Worm (Caenorhabditis elegans): ENCODE results near the gene T01H10.11.

The T01H10.11 gene

DNA sequence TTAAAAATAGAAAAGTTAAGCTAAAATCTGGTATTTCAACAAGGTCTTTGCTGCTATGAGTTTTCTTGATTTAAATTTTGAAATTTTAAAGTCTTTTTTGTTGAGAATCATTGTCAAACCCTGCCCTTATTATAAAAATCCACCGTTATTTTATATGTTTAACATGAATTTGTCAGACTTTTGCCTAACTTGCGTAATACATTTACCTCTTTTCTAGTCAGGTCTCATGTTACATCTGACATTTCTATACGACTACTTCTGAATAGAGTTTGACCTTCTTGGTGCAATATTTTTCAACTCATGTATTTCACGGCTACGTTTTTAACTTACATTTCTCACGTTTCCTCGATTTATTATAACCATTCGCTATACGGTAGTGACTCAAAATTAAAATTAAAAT is 9.2 kb upstream of the T01H10.11 start, which contains the start of gene lgc-15:
TSS of gene lgc-15 (plus strand) at position 301 of the 400 bp plus-strand sequence.
- TF ChIP-seq unc-62 (GFP tag; optimal IDR thresholded peaks at IDR 0.05) = no peak

DNA sequence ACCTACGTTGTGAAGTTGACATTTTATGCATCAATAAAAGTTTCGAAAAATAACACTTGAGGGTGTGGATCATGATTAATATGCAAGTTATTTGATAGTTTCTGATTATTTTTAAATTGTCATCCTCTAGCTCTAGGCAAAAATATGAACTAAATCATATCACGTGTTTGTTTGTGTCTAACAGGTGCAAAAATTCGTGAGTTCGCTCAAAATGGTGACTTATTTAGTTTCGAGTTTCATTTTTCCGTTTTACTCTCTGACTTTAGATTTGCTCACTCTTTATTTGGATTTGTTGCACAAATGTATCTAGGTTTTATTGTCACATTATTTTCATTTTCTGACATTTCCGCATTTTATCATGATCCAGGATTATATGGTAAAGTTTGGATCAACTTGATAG is 4.9 kb upstream of the T01H10.11 start, which contains the start of gene lgc-16:
TSS of gene lgc-16 (plus strand) at position 301 of the 400 bp plus-strand sequence.
- no peak for TF ChIP-seq unc-62 (GFP tag; optimal IDR thresholded peaks at IDR 0.05)

DNA sequence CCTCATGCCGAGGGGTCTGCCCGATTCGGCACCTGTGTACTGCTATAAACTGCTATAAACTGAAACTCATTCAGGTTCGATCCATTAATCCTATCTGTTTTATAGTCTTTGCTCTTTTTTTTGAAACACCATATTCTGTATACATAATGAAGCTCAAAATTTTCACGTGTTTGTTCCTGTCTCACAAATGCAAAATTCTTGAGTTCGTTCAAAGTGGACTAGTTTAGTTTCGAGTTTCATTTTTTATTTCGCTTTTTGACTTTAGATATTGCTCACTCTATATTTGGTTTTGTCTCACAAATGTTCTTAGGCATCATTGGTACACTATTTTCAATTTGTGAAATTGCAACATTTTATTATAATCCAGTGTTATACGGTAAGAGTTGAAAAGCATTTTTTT is 2.0 kb upstream of the T01H10.11 start, which contains the start of gene lgc-17:
TSS of gene lgc-17 (plus strand) at position 301 of the 400 bp plus-strand sequence.
- TF ChIP-seq unc-62 (GFP tag; optimal IDR thresholded peaks at IDR 0.05) = no peak

DNA sequence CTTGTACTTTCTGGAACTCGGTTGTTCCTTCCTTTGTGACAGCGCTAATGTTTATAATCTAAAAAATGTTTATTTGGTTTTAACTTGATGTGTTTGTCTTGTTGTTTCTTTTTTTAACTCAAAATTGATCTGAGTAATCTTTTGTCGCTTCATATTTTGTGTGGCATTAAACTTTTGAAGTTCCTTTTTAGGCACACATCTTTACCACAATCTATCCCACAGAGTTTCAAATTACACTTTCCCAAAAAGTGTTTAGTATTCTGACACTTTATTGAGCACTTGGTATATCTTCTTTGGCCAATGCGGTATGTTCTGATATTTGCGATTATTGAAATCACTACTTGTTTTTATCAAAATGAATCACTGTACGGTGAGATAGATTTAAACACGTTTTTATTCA is 2.1 kb downstream of the T01H10.11 start, which contains the start of gene lgc-18:
TSS of gene lgc-18 (plus strand) at position 301 of the 400 bp plus-strand sequence.
- no peak for TF ChIP-seq unc-62 (GFP tag; optimal IDR thresholded peaks at IDR 0.05)

DNA sequence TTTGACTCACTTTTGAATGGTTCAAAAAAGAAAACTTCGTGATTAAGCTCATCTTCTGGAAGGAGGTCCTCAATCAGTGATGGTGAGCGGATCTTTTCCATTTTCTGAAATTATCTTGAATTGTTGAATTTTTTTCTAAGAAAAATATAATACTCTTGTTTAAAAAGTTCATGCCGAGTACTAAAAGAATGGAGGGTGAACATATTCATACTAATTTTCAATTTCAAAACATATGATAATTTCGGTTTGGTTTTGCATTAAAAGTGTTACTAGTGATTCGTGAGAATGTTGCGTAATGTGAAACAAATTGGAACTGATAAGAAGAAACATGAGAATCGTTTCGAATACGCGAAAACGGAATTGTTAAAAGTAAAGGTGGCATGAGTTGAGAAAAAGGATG is 17.8 kb downstream of the T01H10.11 start, which contains the start of gene lyst-1:
TSS of gene lyst-1 (minus strand) at position 101 of the 400 bp plus-strand sequence.
- TF ChIP-seq unc-62 (GFP tag; optimal IDR thresholded peaks at IDR 0.05) = no peak

DNA sequence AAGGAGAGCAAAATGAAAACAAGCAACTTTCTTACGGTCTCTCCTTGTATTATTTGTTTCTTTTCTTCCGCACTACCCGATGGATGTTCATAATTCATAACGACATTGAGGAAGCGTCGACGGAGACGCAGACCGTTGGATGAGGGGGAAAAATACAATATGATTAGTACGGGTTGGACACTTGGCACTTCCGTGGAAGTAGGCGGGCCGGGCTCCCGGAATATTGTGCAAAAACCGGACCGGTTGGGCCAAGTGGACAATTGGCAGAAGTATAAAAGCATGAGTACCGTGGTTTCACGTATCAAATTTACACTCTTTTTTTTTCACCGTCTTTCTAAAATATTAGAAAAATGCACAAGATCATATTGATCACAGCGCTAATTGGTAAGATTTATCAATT is 19.3 kb downstream of the T01H10.11 start, which contains the start of gene M153.3:
TSS of gene M153.3 (plus strand) at position 301 of the 400 bp plus-strand sequence.
- TF ChIP-seq unc-62 (GFP tag; optimal IDR thresholded peaks at IDR 0.05) = no peak

DNA sequence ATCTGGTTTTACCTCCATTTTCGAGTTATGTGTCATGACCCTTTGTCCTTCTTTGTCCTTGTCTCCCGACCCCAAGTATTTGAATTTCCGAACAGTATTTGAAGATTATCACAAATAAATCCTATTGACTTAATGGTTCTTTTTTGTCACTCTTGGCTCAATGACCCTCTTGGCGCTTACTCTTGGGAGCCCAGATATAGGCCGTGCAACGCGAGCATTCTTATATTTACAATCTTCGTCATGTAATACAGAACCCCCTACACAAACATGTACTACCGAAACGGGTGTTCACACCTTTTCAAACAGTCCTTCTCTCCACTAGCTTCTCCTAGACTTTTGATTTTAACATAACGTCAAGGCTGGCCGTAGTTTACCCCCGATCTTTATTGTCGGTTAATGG is 20.4 kb downstream of the T01H10.11 start, which contains the start of gene M153.5:
TSS of gene M153.5 (plus strand) at position 301 of the 400 bp plus-strand sequence.
- TF ChIP-seq unc-62 (GFP tag; optimal IDR thresholded peaks at IDR 0.05) = no peak

DNA sequence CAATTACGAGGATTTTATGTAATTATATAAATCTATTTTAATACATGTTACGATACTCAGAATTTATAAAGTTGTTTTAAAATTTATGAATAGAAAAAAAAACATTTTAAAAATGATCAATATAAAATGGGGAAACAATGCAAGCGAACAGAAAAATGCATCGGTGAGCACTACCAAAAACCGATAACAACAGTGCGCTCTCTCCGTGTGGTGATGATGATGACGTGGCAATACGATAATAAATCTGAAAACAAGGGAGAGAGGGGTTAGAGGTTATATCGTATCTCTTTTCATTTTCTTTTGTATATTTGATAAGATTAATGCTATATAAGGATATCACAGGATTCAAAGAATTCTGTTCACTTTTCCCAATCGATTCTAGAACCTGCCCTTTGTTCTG is 22.7 kb downstream of the T01H10.11 start:
- no peak for TF ChIP-seq unc-62 (GFP tag; optimal IDR thresholded peaks at IDR 0.05)

DNA sequence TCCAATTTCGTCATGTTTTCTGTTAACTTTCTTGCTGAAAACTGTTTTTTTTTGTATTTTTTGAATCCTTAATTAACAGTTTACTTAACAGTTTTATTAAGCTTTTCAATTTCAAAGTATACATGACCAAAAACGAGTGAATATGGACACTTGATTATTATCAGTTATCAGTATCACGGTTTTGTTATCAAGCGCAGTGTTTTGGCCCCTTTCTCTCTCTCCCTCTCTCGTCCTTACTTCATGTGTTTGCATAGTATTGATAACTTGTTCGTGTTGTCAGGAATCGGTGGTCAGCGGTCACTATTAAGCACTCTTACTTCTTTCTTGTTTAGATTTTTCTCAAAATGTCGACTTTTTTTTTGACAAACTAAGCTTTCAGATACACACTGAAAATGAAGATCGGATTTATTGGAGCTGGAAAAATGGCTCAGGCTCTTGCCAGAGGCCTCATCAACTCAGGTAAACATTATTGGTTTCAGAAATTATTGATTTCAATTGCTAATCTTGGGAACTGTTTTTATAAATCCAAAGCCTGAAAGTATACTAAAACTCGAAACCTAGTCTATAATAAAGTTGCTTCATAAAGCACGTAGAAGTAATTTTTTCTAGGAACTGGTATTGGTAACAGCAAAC is 23.3 kb downstream of the T01H10.11 start, which contains the start of gene pycr-1:
TSS of gene pycr-1 (plus strand) at position 380 of the 633 bp plus-strand sequence.
- TF ChIP-seq unc-62 (GFP tag; optimal IDR thresholded peaks at IDR 0.05) = no peak

DNA sequence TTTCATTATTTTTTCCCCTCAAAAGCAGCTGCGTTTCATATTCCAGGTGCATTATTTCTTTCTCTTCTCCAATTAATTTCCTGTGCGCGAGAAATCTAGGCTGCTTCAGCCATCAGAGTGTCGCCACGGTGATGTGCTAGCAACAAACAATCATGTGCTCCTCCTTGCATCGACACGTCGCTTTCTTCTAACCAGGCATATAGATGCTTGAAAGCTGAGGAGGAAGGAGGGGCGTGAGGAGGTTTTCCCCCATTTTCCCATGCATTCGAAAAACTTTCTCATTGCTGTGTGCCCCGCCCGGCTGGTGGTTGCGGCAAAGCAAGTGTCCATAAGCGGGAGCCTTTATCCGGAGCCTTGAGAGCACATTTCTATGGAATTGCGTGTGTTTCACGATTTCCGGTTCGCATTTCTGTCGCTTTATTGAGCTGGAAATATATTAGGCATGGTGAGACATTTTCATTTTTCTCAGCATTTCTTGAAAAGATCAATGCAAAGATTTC is 26.4 kb downstream of the T01H10.11 start, which contains the start of gene znf-474:
TSS of gene znf-474 (plus strand) at position 287 of the 500 bp plus-strand sequence.
- TF ChIP-seq unc-62 (GFP tag; optimal IDR thresholded peaks at IDR 0.05) = no peak

DNA sequence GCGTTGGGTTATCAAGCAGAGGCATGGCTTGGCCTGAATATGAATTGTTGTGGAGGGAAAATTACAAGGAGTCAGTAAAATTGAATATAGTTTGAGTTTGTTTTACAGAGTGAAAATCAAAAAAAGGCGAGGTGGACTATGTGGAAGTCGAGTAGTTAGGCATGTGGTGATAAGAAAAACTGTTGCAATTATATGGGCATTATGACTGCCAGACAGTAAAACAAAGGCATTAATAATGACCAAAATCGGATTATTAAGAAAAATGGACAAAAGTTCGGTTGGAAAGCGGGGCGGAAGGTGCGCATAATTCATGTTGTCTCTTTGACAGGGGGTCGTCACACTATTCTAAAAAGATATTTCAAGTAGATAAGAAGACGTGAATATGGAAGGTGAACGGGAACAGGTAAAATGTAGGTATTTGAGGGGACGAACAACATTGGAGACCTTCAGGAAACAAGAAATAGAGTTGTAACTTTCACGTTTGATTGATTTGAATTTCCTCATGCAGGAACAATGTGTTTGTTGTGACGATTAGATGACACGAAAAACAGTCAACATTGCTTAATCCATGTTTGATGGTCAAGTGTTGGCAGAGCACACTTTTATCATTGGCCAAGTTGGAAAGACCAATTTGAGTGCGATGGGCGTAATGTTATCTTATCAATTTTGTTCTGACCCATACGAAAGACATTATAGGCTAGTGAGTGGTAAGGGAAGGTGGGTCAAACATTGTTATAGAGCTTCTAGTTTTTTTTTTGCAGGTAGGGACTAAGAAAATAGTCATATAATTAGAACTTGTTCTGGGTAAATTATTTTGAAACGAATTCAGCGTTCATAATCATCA is 31.0 kb downstream of the T01H10.11 start, which contains the start of gene mfsd-11:
TSS of gene mfsd-11 (minus strand) at position 51 of the 844 bp plus-strand sequence.
- TF ChIP-seq unc-62 (GFP tag; optimal IDR thresholded peaks at IDR 0.05) = no peak

DNA sequence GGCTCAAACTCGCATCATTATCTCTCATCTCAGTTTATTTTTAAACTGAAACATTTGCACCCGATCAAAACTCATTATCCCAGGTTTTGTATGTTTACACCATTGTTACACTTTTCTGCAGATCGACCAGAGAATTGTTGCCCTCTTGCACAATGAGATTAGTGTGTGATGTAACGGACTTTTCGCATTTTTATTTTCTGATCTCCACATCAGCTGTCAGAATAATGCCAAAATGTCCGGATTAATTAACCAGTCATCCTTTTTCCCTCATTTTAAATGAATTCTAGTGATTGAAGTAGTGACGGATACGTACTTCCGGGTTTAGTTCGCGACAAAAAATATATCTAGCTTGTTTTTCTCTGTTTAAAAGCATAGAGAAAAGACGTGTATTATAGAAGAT is 35.4 kb downstream of the T01H10.11 start:
- TF ChIP-seq unc-62 (GFP tag; optimal IDR thresholded peaks at IDR 0.05) = no peak

DNA sequence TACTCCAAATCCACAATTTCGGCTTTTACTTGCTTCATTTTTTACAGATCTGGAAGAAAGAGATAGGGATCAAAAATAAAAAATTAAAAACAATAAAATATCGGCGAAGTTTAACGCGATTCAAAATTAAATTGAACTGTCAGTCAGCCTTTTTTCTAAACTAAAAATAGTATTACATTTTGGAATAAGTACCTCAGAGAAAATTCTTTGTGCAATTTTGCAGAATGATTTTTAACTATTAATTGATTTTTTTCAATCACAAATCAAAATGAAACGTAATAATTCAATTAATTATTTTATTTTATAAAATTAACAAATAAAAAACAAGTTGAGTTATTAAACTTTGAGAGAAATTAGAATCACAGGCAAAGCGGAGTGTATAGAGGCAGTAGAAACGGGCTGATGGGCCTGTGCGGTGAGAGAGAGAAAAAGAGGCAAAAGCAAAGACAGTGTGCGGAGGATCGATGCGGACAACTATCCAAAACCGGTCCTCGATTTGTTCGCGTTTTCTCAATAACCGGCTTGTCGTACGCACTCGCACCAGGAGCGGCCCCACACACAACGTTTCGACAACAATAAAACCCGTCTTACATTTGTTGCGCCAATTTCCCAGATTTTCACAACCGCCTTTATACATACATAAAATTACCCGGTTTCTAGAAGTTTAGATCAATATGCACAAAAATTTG is 36.9 kb downstream of the T01H10.11 start, which contains the start of gene F57G12.2:
TSS of gene F57G12.2 (minus strand) at position 51 of the 689 bp plus-strand sequence.
- TF ChIP-seq unc-62 (GFP tag; optimal IDR thresholded peaks at IDR 0.05) = no peak

DNA sequence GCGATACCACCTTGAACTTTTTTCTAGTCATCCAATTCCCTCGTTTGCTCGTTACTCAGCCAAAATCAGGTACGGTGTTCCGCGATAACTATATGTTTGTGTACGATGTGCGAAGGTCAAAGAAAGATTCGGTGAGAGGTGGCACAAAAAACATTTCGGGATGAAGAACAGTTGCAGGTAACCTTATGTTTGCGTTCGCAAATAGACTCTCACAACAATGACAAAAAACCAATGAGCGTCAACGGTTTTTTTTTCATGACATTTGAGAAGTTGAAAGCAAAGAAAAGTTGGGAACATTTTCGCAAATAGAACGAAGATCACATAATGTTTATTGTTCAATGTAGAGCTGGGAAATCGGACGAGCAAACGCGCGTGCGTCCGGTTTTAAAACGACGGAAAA is 39.4 kb downstream of the T01H10.11 start:
- TF ChIP-seq unc-62 (GFP tag; optimal IDR thresholded peaks at IDR 0.05) = no peak

DNA sequence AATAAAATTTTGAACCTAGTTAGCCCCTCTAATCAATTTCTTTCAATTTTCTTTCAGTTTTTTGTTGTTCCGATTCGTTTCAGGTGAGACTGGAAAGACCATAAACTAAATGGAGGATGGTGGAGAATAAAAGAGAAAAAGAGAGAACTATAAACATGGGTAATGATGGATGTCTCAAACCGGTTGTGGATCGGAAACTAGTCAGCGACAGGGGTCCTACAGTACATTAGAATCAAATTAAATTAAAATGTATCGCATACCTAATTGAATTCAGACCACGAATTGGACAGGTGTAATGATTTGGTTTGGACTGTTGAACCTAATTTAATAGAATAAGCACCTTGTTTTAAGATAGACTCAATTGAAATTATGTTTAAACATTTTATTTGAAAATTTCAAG is 40.8 kb downstream of the T01H10.11 start:
- no peak for TF ChIP-seq unc-62 (GFP tag; optimal IDR thresholded peaks at IDR 0.05)
